Worm (Caenorhabditis elegans) whole organism, late embryonic: ENCODE measurements around the gene bet-2.

Source experiments
- K02D7.2 ChIP-seq: sonication (generic microtip); optimal IDR thresholded peaks from 2 replicates; lab custom pipeline; 2017; ENCODE audit warnings: mild to moderate bottlenecking, missing genetic modification characterization, missing compliant biosample characterization
- ceh-30 ChIP-seq: fragments of 150-350 bp; optimal IDR thresholded peaks from 2 replicates; lab custom pipeline; 2014; ENCODE audit warnings: missing biosample characterization, missing genetic modification characterization
- nfya-1 ChIP-seq: sonication (generic microtip); optimal IDR thresholded peaks from 2 replicates; lab custom pipeline; 2017; ENCODE audit warnings: missing genetic modification characterization, mild to moderate bottlenecking, missing compliant biosample characterization, antibody characterized with exemption, moderate library complexity

- no peak for TF ChIP-seq K02D7.2
- no peak for TF ChIP-seq ceh-30 (tag; lab: Kevin White, UChicago)
- TF ChIP-seq nfya-1 (tag; lab: Kevin White, UChicago): no peak
These were observed 12.3 kb upstream of the bet-2 start for ce11 chrX:10556764-10557163.
